Fruit fly (Drosophila melanogaster): Measurements from ENCODE around the gene GXIVsPLA2.
A peak's percentile ranks its signal among the peaks of the same experiment; 100 is the strongest.

Gene GXIVsPLA2

DNA sequence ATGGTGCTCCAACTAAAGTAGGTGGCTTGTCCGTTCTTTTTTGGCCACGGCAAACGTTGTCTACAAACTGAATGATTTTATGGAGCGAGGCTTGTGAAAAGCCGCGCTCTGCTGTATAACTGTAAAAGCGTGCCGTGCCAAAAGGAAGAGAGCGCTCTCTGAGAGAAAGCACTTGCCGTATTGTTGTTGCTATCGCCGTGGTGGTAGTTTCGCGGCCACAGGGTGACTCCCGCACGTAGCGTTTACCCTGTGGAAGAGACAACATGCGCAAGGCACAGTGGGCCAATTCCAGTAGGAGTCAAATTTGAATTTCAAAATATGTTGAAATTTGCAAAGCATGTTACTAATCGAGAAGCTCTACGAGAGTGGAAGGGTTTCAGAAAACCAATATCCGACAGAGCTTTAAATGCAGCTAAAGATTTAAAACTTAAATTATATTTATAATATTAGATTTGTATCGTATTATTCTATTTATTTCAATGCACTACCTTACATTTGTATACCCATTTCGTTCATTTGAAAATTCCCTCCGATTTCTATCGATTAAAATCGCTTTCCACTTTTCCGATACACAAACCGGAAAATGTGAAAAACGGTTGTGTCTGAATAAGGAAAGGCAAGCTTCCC is 30.0 kb upstream of the GXIVsPLA2 start, which contains the start of gene sff (continued):
- TF ChIP-seq CG31627 (GFP tag; optimal IDR thresholded peaks at IDR 0.05), result peak; percentile 18
- TF ChIP-seq net (GFP tag; optimal IDR thresholded peaks at IDR 0.05), result peak; percentile 57
- TF ChIP-seq CG15336 (GFP tag; IDR thresholded peaks at IDR 0.05), result peak; percentile 80
- no peak for TF ChIP-seq CG6854 (GFP tag; optimal IDR thresholded peaks at IDR 0.05)
- no peak for TF ChIP-seq topi (GFP tag; optimal IDR thresholded peaks at IDR 0.05)
- peak; percentile 65 for TF ChIP-seq CG6276 (GFP tag; optimal IDR thresholded peaks at IDR 0.05)
- peak; percentile 23 for TF ChIP-seq CG1621 (tag; optimal IDR thresholded peaks at IDR 0.05)
- TF ChIP-seq lz (GFP tag; optimal IDR thresholded peaks at IDR 0.05), result peak; percentile 2
- no peak for TF ChIP-seq Sox15 (GFP tag; optimal IDR thresholded peaks at IDR 0.05)
- TF ChIP-seq CG7368 (GFP tag; optimal IDR thresholded peaks at IDR 0.05), result peak; percentile 53
- TF ChIP-seq CG11762 (GFP tag; optimal IDR thresholded peaks at IDR 0.05; ENCODE audit: insufficient read depth), result peak; percentile 39
- peak; percentile 21 for TF ChIP-seq CG9139 (GFP tag; optimal IDR thresholded peaks at IDR 0.05)
- no peak for TF ChIP-seq Hr38 (GFP tag; optimal IDR thresholded peaks at IDR 0.05)
- TF ChIP-seq dac (GFP tag; optimal IDR thresholded peaks at IDR 0.05), result peak; percentile 60
- no peak for TF ChIP-seq vri (GFP tag; optimal IDR thresholded peaks at IDR 0.05)
- TF ChIP-seq CG4318 (GFP tag; optimal IDR thresholded peaks at IDR 0.05), result peak; percentile 65
- TF ChIP-seq Lpt (GFP tag; optimal IDR thresholded peaks at IDR 0.05), result peak; percentile 35

DNA sequence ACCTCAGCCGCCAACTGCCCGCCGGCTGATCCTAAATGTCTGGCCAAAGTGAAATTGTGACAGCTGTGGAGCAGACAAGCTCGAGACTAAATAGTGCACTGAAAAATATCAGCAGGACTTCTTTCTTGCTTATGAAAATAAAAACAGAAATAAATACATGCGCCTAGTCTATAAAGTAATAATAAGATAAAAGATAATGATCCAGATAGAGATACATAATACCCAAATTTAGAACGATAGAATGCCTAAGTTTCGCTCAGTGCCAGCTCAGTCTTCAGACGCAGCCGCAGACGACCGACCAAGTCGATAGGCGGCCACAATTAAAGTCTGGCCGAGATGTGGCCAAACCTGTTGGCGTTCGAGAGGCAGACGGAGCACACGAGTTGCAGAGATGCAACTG is 14.1 kb upstream of the GXIVsPLA2 start:
- TF ChIP-seq Sox14 (GFP tag; optimal IDR thresholded peaks at IDR 0.05), result peak; percentile 93
- peak; percentile 96 for TF ChIP-seq CG6163 (GFP tag; IDR thresholded peaks at IDR 0.05)
- peak; percentile 98 for TF ChIP-seq Eip78C (GFP tag)
- TF ChIP-seq CG15336 (GFP tag; IDR thresholded peaks at IDR 0.05), result peak; percentile 98
- TF ChIP-seq Eip75B (GFP tag; optimal IDR thresholded peaks at IDR 0.05), result peak; percentile 85
- TF ChIP-seq CG6276 (GFP tag; optimal IDR thresholded peaks at IDR 0.05), result peak; percentile 87
- TF ChIP-seq svp (GFP tag), result peak; percentile 97
- peak; percentile 81 for TF ChIP-seq dsx (GFP tag; optimal IDR thresholded peaks at IDR 0.05; ENCODE audit: poor library complexity, severe bottlenecking)
- peak; percentile 95 for TF ChIP-seq Lpt (GFP tag; optimal IDR thresholded peaks at IDR 0.05)
- peak; percentile 94 for TF ChIP-seq net (GFP tag; optimal IDR thresholded peaks at IDR 0.05)
- TF ChIP-seq CG10669 (GFP tag; optimal IDR thresholded peaks at IDR 0.05), result peak; percentile 85
- peak; percentile 68 for TF ChIP-seq fd85E (GFP tag; optimal IDR thresholded peaks at IDR 0.05)
- peak; percentile 59 to 93 for TF ChIP-seq salr (GFP tag; optimal IDR thresholded peaks at IDR 0.05)
- peak; percentile 90 for TF ChIP-seq CG8632 (GFP tag; optimal IDR thresholded peaks at IDR 0.05)
- TF ChIP-seq acj6 (GFP tag; optimal IDR thresholded peaks at IDR 0.05), result peak; percentile 94
- peak; percentile 63 for TF ChIP-seq spab (GFP tag; optimal IDR thresholded peaks at IDR 0.05)
- TF ChIP-seq CG16779 (tag; optimal IDR thresholded peaks at IDR 0.05), result peak; percentile 71
- peak; percentile 88 for TF ChIP-seq CG11294 (GFP tag; IDR thresholded peaks at IDR 0.05)
- peak; percentile 75 for TF ChIP-seq vri (GFP tag; optimal IDR thresholded peaks at IDR 0.05)
- no peak for TF ChIP-seq CG6854 (GFP tag; optimal IDR thresholded peaks at IDR 0.05)
- peak; percentile 82 for TF ChIP-seq fd59A (GFP tag; optimal IDR thresholded peaks at IDR 0.05)
- TF ChIP-seq Ets21C (GFP tag; optimal IDR thresholded peaks at IDR 0.05), result peak; percentile 77
- peak; percentile 77 for TF ChIP-seq CG11902 (GFP tag; optimal IDR thresholded peaks at IDR 0.05)
- peak; percentile 87 for TF ChIP-seq lz (GFP tag; optimal IDR thresholded peaks at IDR 0.05)
- TF ChIP-seq Blimp-1 (GFP tag; optimal IDR thresholded peaks at IDR 0.05), result peak; percentile 83
- peak; percentile 90 for TF ChIP-seq Smox (GFP tag; optimal IDR thresholded peaks at IDR 0.05)
- TF ChIP-seq Ets96B (tag; optimal IDR thresholded peaks at IDR 0.05), result peak; percentile 80
- TF ChIP-seq cyc (GFP tag; optimal IDR thresholded peaks at IDR 0.05), result peak; percentile 92
- peak; percentile 87 for TF ChIP-seq dac (GFP tag; optimal IDR thresholded peaks at IDR 0.05)
- peak; percentile 94 for TF ChIP-seq pdm3 (GFP tag; optimal IDR thresholded peaks at IDR 0.05)
- TF ChIP-seq CG8319 (GFP tag; optimal IDR thresholded peaks at IDR 0.05), result peak; percentile 76
- peak; percentile 98 for TF ChIP-seq Hr4 (GFP tag; optimal IDR thresholded peaks at IDR 0.05)
- TF ChIP-seq CG10631 (GFP tag; optimal IDR thresholded peaks at IDR 0.05), result peak; percentile 88
- peak; percentile 94 for TF ChIP-seq CG34406 (GFP tag; optimal IDR thresholded peaks at IDR 0.05)
- peak; percentile 85 for TF ChIP-seq CG7368 (GFP tag; optimal IDR thresholded peaks at IDR 0.05)
- TF ChIP-seq CG3919 (GFP tag; optimal IDR thresholded peaks at IDR 0.05), result peak; percentile 96
- peak; percentile 93 for TF ChIP-seq esn (GFP tag; optimal IDR thresholded peaks at IDR 0.05)
- TF ChIP-seq CG9139 (GFP tag; optimal IDR thresholded peaks at IDR 0.05), result peak; percentile 79
- peak; percentile 69 for TF ChIP-seq CG6808 (GFP tag; optimal IDR thresholded peaks at IDR 0.05)
- peak; percentile 91 for TF ChIP-seq Hr39 (GFP tag; optimal IDR thresholded peaks at IDR 0.05)
- peak; percentile 93 for TF ChIP-seq Gug (GFP tag; IDR thresholded peaks at IDR 0.05)

Measured in whole organism, prepupa.